Worm (Caenorhabditis elegans): ENCODE data around the gene algn-14.

algn-14 gene

ce11 chrIV:3771182-3771581 is 32.0 kb downstream of the algn-14 start:
- peak; percentile 46; the same call in 1 of the 2 replicates for TF ChIP-seq pes-1 (GFP tag; IDR thresholded peaks at IDR 0.05)

- TF ChIP-seq hmg-4 (GFP tag; optimal IDR thresholded peaks at IDR 0.05) (peak; percentile 61), aly-1 (tag; optimal IDR thresholded peaks at IDR 0.05) (no peak)
Measured at ce11 chrIV:3767749-3768148, 35.5 kb downstream of the algn-14 start.

ce11 chrIV:3766589-3766988 is 36.6 kb downstream of the algn-14 start, which contains the start of gene vab-2:
vab-2 (minus strand) TSS chrIV:3766826.
- TF ChIP-seq hmbx-1 (tag; optimal IDR thresholded peaks at IDR 0.05) (no peak), B0310.2 (tag; optimal IDR thresholded peaks at IDR 0.05) (no peak), ama-1 (optimal IDR thresholded peaks at IDR 0.05) (no peak), flt-1 (GFP tag; IDR thresholded peaks at IDR 0.05) (no peak), ceh-36 (tag; optimal IDR thresholded peaks at IDR 0.05) (no peak), tra-4 (tag; optimal IDR thresholded peaks at IDR 0.05) (no peak), aly-1 (tag; optimal IDR thresholded peaks at IDR 0.05) (no peak), scrt-1 (GFP tag; IDR thresholded peaks at IDR 0.05) (no peak), tbx-11 (GFP tag; IDR thresholded peaks at IDR 0.05) (no peak), ceh-13 (GFP tag; optimal IDR thresholded peaks at IDR 0.05) (no peak)

ce11 chrIV:3765457-3765856 is 37.8 kb downstream of the algn-14 start:
- TF ChIP-seq hmg-4 (GFP tag; optimal IDR thresholded peaks at IDR 0.05) (peak; percentile 17), pes-1 (GFP tag; IDR thresholded peaks at IDR 0.05) (no peak)

ce11 chrIV:3764012-3764549 is 39.1 kb downstream of the algn-14 start:
- no peak for TF ChIP-seq tbx-37 (GFP tag; conservative IDR thresholded peaks at IDR 0.05)
- TF ChIP-seq B0310.2 (tag; optimal IDR thresholded peaks at IDR 0.05), result no peak
- TF ChIP-seq hnd-1 (tag; optimal IDR thresholded peaks at IDR 0.05), result no peak
- TF ChIP-seq sea-1 (GFP tag; conservative IDR thresholded peaks at IDR 0.05), result no peak
- peak; percentile 22 for TF ChIP-seq ceh-36 (tag; optimal IDR thresholded peaks at IDR 0.05)
- TF ChIP-seq hmbx-1 (tag; optimal IDR thresholded peaks at IDR 0.05), result no peak
- no peak for TF ChIP-seq pes-1 (GFP tag; IDR thresholded peaks at IDR 0.05)

ce11 chrIV:3759823-3760222 is 43.4 kb downstream of the algn-14 start:
- no peak for TF ChIP-seq hmbx-1 (tag; optimal IDR thresholded peaks at IDR 0.05)
- no peak for TF ChIP-seq hnd-1 (tag; optimal IDR thresholded peaks at IDR 0.05)
- TF ChIP-seq tbx-37 (GFP tag; conservative IDR thresholded peaks at IDR 0.05), result no peak
- no peak for TF ChIP-seq pes-1 (GFP tag; IDR thresholded peaks at IDR 0.05)
- no peak for TF ChIP-seq B0310.2 (tag; optimal IDR thresholded peaks at IDR 0.05)
- TF ChIP-seq sea-1 (GFP tag; conservative IDR thresholded peaks at IDR 0.05), result no peak
- TF ChIP-seq aly-1 (tag; optimal IDR thresholded peaks at IDR 0.05), result no peak
- TF ChIP-seq flt-1 (GFP tag; IDR thresholded peaks at IDR 0.05), result no peak
- TF ChIP-seq F13C5.2 (tag; optimal IDR thresholded peaks at IDR 0.05), result no peak
- TF ChIP-seq ceh-36 (tag; optimal IDR thresholded peaks at IDR 0.05), result no peak
- no peak for TF ChIP-seq tra-4 (tag; optimal IDR thresholded peaks at IDR 0.05)
- no peak for TF ChIP-seq tbx-11 (GFP tag; IDR thresholded peaks at IDR 0.05)
- TF ChIP-seq ets-7 (tag; optimal IDR thresholded peaks at IDR 0.05), result no peak

ce11 chrIV:3755921-3756320 is 47.3 kb downstream of the algn-14 start, which contains the start of gene best-20:
best-20 (plus strand) TSS chrIV:3756221.
- TF ChIP-seq hmg-4 (GFP tag; optimal IDR thresholded peaks at IDR 0.05), result no peak
- TF ChIP-seq aly-1 (tag; optimal IDR thresholded peaks at IDR 0.05), result no peak
- no peak for TF ChIP-seq tbx-37 (GFP tag; conservative IDR thresholded peaks at IDR 0.05)
- no peak for TF ChIP-seq ceh-13 (GFP tag; optimal IDR thresholded peaks at IDR 0.05)
- no peak for TF ChIP-seq ama-1 (optimal IDR thresholded peaks at IDR 0.05)
- no peak for TF ChIP-seq tbx-11 (GFP tag; IDR thresholded peaks at IDR 0.05)
- TF ChIP-seq F13C5.2 (tag; optimal IDR thresholded peaks at IDR 0.05), result no peak
- TF ChIP-seq B0310.2 (tag; optimal IDR thresholded peaks at IDR 0.05), result no peak
- no peak for TF ChIP-seq scrt-1 (GFP tag; IDR thresholded peaks at IDR 0.05)

- TF ChIP-seq scrt-1 (GFP tag; IDR thresholded peaks at IDR 0.05) (no peak), ets-7 (tag; optimal IDR thresholded peaks at IDR 0.05) (no peak), hmbx-1 (tag; optimal IDR thresholded peaks at IDR 0.05) (no peak), F13C5.2 (tag; optimal IDR thresholded peaks at IDR 0.05) (no peak), ceh-13 (GFP tag; optimal IDR thresholded peaks at IDR 0.05) (no peak), B0310.2 (tag; optimal IDR thresholded peaks at IDR 0.05) (no peak), tbx-37 (GFP tag; conservative IDR thresholded peaks at IDR 0.05) (no peak), pes-1 (GFP tag; IDR thresholded peaks at IDR 0.05) (no peak), hmg-4 (GFP tag; optimal IDR thresholded peaks at IDR 0.05) (no peak), sea-1 (GFP tag; conservative IDR thresholded peaks at IDR 0.05) (no peak), tra-4 (tag; optimal IDR thresholded peaks at IDR 0.05) (no peak), ceh-36 (tag; optimal IDR thresholded peaks at IDR 0.05) (no peak)
Measured at ce11 chrIV:3755355-3755754, 47.9 kb downstream of the algn-14 start, which contains the start of gene Y37E11AR.7. Y37E11AR.7 (minus strand) TSS chrIV:3755455.

ce11 chrIV:3752276-3752675 is 51.0 kb downstream of the algn-14 start:
- TF ChIP-seq tbx-37 (GFP tag; conservative IDR thresholded peaks at IDR 0.05), result no peak
- TF ChIP-seq hmbx-1 (tag; optimal IDR thresholded peaks at IDR 0.05), result no peak
- no peak for TF ChIP-seq ceh-13 (GFP tag; optimal IDR thresholded peaks at IDR 0.05)
- no peak for TF ChIP-seq ama-1 (optimal IDR thresholded peaks at IDR 0.05)
- no peak for TF ChIP-seq F13C5.2 (tag; optimal IDR thresholded peaks at IDR 0.05)
- TF ChIP-seq tbx-11 (GFP tag; IDR thresholded peaks at IDR 0.05), result no peak
- TF ChIP-seq sea-1 (GFP tag; conservative IDR thresholded peaks at IDR 0.05), result no peak
- no peak for TF ChIP-seq ets-7 (tag; optimal IDR thresholded peaks at IDR 0.05)
- TF ChIP-seq ceh-36 (tag; optimal IDR thresholded peaks at IDR 0.05), result no peak
- no peak for TF ChIP-seq hnd-1 (tag; optimal IDR thresholded peaks at IDR 0.05)
- TF ChIP-seq scrt-1 (GFP tag; IDR thresholded peaks at IDR 0.05), result no peak
- TF ChIP-seq flt-1 (GFP tag; IDR thresholded peaks at IDR 0.05), result no peak
- TF ChIP-seq aly-1 (tag; optimal IDR thresholded peaks at IDR 0.05), result no peak
- no peak for TF ChIP-seq tra-4 (tag; optimal IDR thresholded peaks at IDR 0.05)
- no peak for TF ChIP-seq hmg-4 (GFP tag; optimal IDR thresholded peaks at IDR 0.05)
- TF ChIP-seq B0310.2 (tag; optimal IDR thresholded peaks at IDR 0.05), result no peak
- no peak for TF ChIP-seq pes-1 (GFP tag; IDR thresholded peaks at IDR 0.05)

Data from whole organism, early embryonic.